Worm (Caenorhabditis elegans): ENCODE results near the gene F11C1.9.

Gene F11C1.9

DNA sequence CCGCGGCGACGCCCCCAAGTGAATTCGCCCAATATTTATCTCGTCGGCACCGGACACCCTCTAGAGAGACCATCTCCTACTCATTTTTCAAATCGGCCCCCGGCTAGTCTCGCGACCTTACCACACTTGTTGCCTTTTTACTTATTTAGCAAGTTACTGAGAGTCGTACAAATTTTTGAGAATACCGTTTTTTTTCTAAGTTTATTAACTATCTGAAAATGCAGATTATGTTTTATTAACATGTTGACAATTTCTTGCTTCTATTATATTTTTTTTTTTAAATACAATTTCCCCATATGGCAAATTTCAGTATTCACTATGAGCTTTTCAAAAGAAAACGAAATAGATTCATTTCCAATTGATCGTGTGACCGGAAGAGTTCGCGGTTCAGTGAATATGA, 577 bp downstream of the F11C1.9 start, which contains the start of the genes F11C1.4 and F11C1.10:
Gene F11C1.4, plus strand, starts transcription at position 301 of the 400 bp plus-strand sequence.
Gene F11C1.10, plus strand, starts transcription at position 309 of the 400 bp plus-strand sequence.
- TF ChIP-seq Y53G8AR.9 (GFP tag; conservative IDR thresholded peaks at IDR 0.05), result no peak
- TF ChIP-seq ztf-25 (GFP tag; IDR thresholded peaks at IDR 0.05), result no peak
- TF ChIP-seq nhr-179 (tag; optimal IDR thresholded peaks at IDR 0.05), result no peak
- TF ChIP-seq ztf-6 (GFP tag; IDR thresholded peaks at IDR 0.05), result no peak
- TF ChIP-seq gei-17 (GFP tag; optimal IDR thresholded peaks at IDR 0.05), result no peak
- no peak for TF ChIP-seq snpc-1.1 (tag; optimal IDR thresholded peaks at IDR 0.05; ENCODE audit: insufficient read depth)
- no peak for TF ChIP-seq nhr-27 (tag; optimal IDR thresholded peaks at IDR 0.05)

DNA sequence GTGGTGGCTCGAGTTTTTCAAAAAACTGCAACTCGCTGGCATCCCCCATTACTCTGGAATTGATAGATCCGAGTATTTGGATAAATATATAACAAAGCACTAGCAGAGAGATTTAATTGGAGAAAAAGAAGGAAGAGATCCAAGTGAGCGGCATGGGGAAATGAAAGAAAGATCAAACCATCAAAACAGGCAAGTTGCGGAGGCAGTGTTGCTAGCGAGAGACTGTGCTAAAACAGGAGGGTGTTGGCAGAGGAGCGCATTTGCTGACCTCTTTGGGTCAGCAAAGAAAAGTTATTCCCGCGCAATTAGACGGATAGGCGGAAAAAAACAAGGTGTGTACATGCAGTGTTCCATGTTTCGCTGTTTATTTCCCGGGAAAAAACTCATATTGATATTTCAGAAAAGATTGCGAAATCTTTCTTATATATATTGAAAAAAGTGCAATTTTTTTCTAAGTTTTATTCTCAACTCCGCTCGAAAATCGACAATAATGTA, 1.7 kb downstream of the F11C1.9 start, which contains the start of gene ppk-3:
Gene ppk-3, minus strand, starts transcription at position 51 of the 495 bp plus-strand sequence.
- TF ChIP-seq pbrm-1 (GFP tag; IDR thresholded peaks at IDR 0.05) (0 out of 2 replicates have a peak, but pooled peaks have one; percentile 32), efl-1 (GFP tag; optimal IDR thresholded peaks at IDR 0.05) (peak; percentile 62), gei-17 (GFP tag; optimal IDR thresholded peaks at IDR 0.05) (peak; percentile 10), K11D2.4 (GFP tag; IDR thresholded peaks at IDR 0.05) (0 out of 2 replicates have a peak, but pooled peaks have one; percentile 27), lin-26 (GFP tag; IDR thresholded peaks at IDR 0.05) (0 out of 2 replicates have a peak, but pooled peaks have one; percentile 56), ztf-6 (GFP tag; IDR thresholded peaks at IDR 0.05) (0 out of 2 replicates have a peak, but pooled peaks have one; percentile 58), let-607 (tag; optimal IDR thresholded peaks at IDR 0.05) (no peak), B0336.3 (GFP tag; IDR thresholded peaks at IDR 0.05) (0 out of 2 replicates have a peak, but pooled peaks have one; percentile 28), tbp1 (GFP tag; optimal IDR thresholded peaks at IDR 0.05) (peak; percentile 9), bed-2 (GFP tag; IDR thresholded peaks at IDR 0.05) (no peak), madf-6 (GFP tag; IDR thresholded peaks at IDR 0.05) (peak; percentile 30; the same call in 1 of the 2 replicates), cebp-1 (GFP tag; IDR thresholded peaks at IDR 0.05) (peak; percentile 36; the same call in 1 of the 2 replicates), cebp-1 (tag; optimal IDR thresholded peaks at IDR 0.05) (peak; percentile 92), zfh-2 (GFP tag; conservative IDR thresholded peaks at IDR 0.05) (peak; percentile 55; the same call in 1 of the 2 replicates), D2030.7 (GFP tag; IDR thresholded peaks at IDR 0.05) (no peak), ceh-27 (GFP tag; optimal IDR thresholded peaks at IDR 0.05) (peak; percentile 37), rcor-1 (GFP tag; IDR thresholded peaks at IDR 0.05) (0 out of 2 replicates have a peak, but pooled peaks have one; percentile 25), nfyb-1 (GFP tag; IDR thresholded peaks at IDR 0.05) (no peak), lin-40 (tag; optimal IDR thresholded peaks at IDR 0.05) (peak; percentile 67), somi-1 (GFP tag; optimal IDR thresholded peaks at IDR 0.05) (no peak), attf-5 (GFP tag; optimal IDR thresholded peaks at IDR 0.05) (peak; percentile 3), ekl-4 (GFP tag; IDR thresholded peaks at IDR 0.05) (no peak), hmg-1.2 (GFP tag; IDR thresholded peaks at IDR 0.05) (peak; percentile 92), F39B2.1 (GFP tag; IDR thresholded peaks at IDR 0.05) (no peak), nhr-80 (tag; optimal IDR thresholded peaks at IDR 0.05) (peak; percentile 22), K12H6.12 (tag; optimal IDR thresholded peaks at IDR 0.05) (peak; percentile 32), let-526 (GFP tag; IDR thresholded peaks at IDR 0.05) (0 out of 2 replicates have a peak, but pooled peaks have one; percentile 25), F23B12.7 (tag; optimal IDR thresholded peaks at IDR 0.05; ENCODE audit: insufficient read depth) (peak; percentile 15), B0019.2 (GFP tag; conservative IDR thresholded peaks at IDR 0.05) (no peak), nfya-1 (tag; optimal IDR thresholded peaks at IDR 0.05; ENCODE audit: borderline replicate concordance, insufficient read depth) (no peak), mcd-1 (GFP tag; IDR thresholded peaks at IDR 0.05) (peak; percentile 97), dox-1 (GFP tag; IDR thresholded peaks at IDR 0.05) (peak; percentile 72), lag-1 (GFP tag; IDR thresholded peaks at IDR 0.05) (no peak), attf-3 (GFP tag; conservative IDR thresholded peaks at IDR 0.05) (0 out of 2 replicates have a peak, but pooled peaks have one; percentile 12)

All from whole organism, young adult.